Fruit fly (Drosophila melanogaster): ENCODE measurements around the gene atms.
A peak's percentile ranks its signal among the peaks of the same experiment; 100 is the strongest.

Gene atms

dm6 chr3R:4713775-4714360 is 36.0 kb upstream of the atms start, which contains the start of gene eIF3f1 (continued):
- TF ChIP-seq D (optimal IDR thresholded peaks at IDR 0.05) (no peak), D (GFP tag; optimal IDR thresholded peaks at IDR 0.05) (no peak), ranshi (GFP tag; IDR thresholded peaks at IDR 0.05) (peak; percentile 19; the same call in 1 of the 2 replicates), crc (GFP tag; optimal IDR thresholded peaks at IDR 0.05) (no peak), Dll (GFP tag; IDR thresholded peaks at IDR 0.05; ENCODE audit: partially characterized antibody) (peak; percentile 98), Antp (GFP tag; optimal IDR thresholded peaks at IDR 0.05) (no peak), CG10979 (tag; optimal IDR thresholded peaks at IDR 0.05) (peak; percentile 2), Sox102F (GFP tag; optimal IDR thresholded peaks at IDR 0.05) (no peak), CG10321 (GFP tag; IDR thresholded peaks at IDR 0.05) (no peak)

- peak in 1 of 3 experiments; percentile 21 for TF ChIP-seq lola (GFP tag; optimal IDR thresholded peaks at IDR 0.05)
- TF ChIP-seq insv (GFP tag; optimal IDR thresholded peaks at IDR 0.05) = no peak
- no peak for TF ChIP-seq cad (GFP tag; optimal IDR thresholded peaks at IDR 0.05)
- peak; percentile 71 for TF ChIP-seq CG3995 (GFP tag; optimal IDR thresholded peaks at IDR 0.05)
- TF ChIP-seq Meics (GFP tag; optimal IDR thresholded peaks at IDR 0.05) = peak; percentile 92
- peak; percentile 58 for TF ChIP-seq grn (GFP tag; optimal IDR thresholded peaks at IDR 0.05)
- TF ChIP-seq CG1647 (GFP tag; optimal IDR thresholded peaks at IDR 0.05) = no peak
- peak; percentile 51 for TF ChIP-seq CTCF (GFP tag; optimal IDR thresholded peaks at IDR 0.05)
- peak in 1 of 2 experiments; percentile 51 for TF ChIP-seq Hr78 (GFP tag; optimal IDR thresholded peaks at IDR 0.05)
- 0 out of 4 replicates have a peak, but pooled peaks have one; percentile 15 for TF ChIP-seq chinmo (GFP tag; IDR thresholded peaks at IDR 0.05; ENCODE audit: partially characterized antibody)
These were observed 32.2 kb upstream of the atms start for dm6 chr3R:4717586-4717985.

- TF ChIP-seq Elba2 (GFP tag; optimal IDR thresholded peaks at IDR 0.05) = no peak
- peak; percentile 93 for TF ChIP-seq CG5180 (GFP tag; optimal IDR thresholded peaks at IDR 0.05)
- TF ChIP-seq CG2889 (GFP tag; IDR thresholded peaks at IDR 0.05) = 0 out of 3 replicates have a peak, but pooled peaks have one; percentile 8
- TF ChIP-seq CG15514 (GFP tag; optimal IDR thresholded peaks at IDR 0.05) = no peak
- TF ChIP-seq CG4820 (GFP tag; optimal IDR thresholded peaks at IDR 0.05) = no peak
- TF ChIP-seq ash1 (GFP tag; optimal IDR thresholded peaks at IDR 0.05) = no peak
- no peak for TF ChIP-seq CG31388 (GFP tag; optimal IDR thresholded peaks at IDR 0.05)
- peak; percentile 54 for TF ChIP-seq Drgx (GFP tag; IDR thresholded peaks at IDR 0.05)
These were observed 25.5 kb upstream of the atms start for dm6 chr3R:4724323-4724832.

dm6 chr3R:4725349-4725748 is 24.5 kb upstream of the atms start:
- TF ChIP-seq so (GFP tag; IDR thresholded peaks at IDR 0.05) = no peak
- TF ChIP-seq CG10543 (GFP tag; optimal IDR thresholded peaks at IDR 0.05) = no peak
- no peak for TF ChIP-seq amos (GFP tag; IDR thresholded peaks at IDR 0.05; ENCODE audit: partially characterized antibody)
- peak in 1 of 2 experiments; percentile 35 for TF ChIP-seq Pdp1 (GFP tag; optimal IDR thresholded peaks at IDR 0.05)
- TF ChIP-seq sens (GFP tag) = peak; percentile 17
- no peak for TF ChIP-seq disco-r (GFP tag; optimal IDR thresholded peaks at IDR 0.05)
- TF ChIP-seq HLH3B (GFP tag; IDR thresholded peaks at IDR 0.05) = no peak

- no peak for TF ChIP-seq Doc2 (GFP tag; IDR thresholded peaks at IDR 0.05)
- TF ChIP-seq wek (GFP tag; optimal IDR thresholded peaks at IDR 0.05) = no peak
- TF ChIP-seq CG17612 (GFP tag; IDR thresholded peaks at IDR 0.05) = no peak
- no peak for TF ChIP-seq CG12942 (GFP tag; optimal IDR thresholded peaks at IDR 0.05)
- no peak for TF ChIP-seq ase (GFP tag; IDR thresholded peaks at IDR 0.05)
- no peak for TF ChIP-seq bigmax (GFP tag; optimal IDR thresholded peaks at IDR 0.05)
- no peak for TF ChIP-seq CG12219 (GFP tag; optimal IDR thresholded peaks at IDR 0.05)
- no peak for TF ChIP-seq CG16813 (GFP tag; IDR thresholded peaks at IDR 0.05; ENCODE audit: partially characterized antibody)
- TF ChIP-seq CG11085 (GFP tag; IDR thresholded peaks at IDR 0.05) = no peak
- 0 out of 2 replicates have a peak, but pooled peaks have one; percentile 17 for TF ChIP-seq Drgx (GFP tag; IDR thresholded peaks at IDR 0.05)
- no peak for TF ChIP-seq hth (optimal IDR thresholded peaks at IDR 0.05)
- TF ChIP-seq knrl (GFP tag; IDR thresholded peaks at IDR 0.05; ENCODE audit: partially characterized antibody) = no peak
- peak; percentile 67 for TF ChIP-seq kni (GFP tag; optimal IDR thresholded peaks at IDR 0.05)
These were observed 23.5 kb upstream of the atms start for dm6 chr3R:4726294-4726693.
